Fruit fly (Drosophila melanogaster) whole organism, pupa: Measurements from ENCODE around the gene Lcp65Ac.

Source experiments
- CG12605 ChIP-seq: fragments of 200-800 bp; sonication (Bioruptor generic); IDR thresholded peaks from 2 replicates; pipeline ENCODE4 v1.3.6; 2022; ENCODE audit warnings: missing biosample characterization, missing genetic modification characterization
- CG13204 ChIP-seq: fragments of 200-800 bp; sonication (Bioruptor generic); optimal IDR thresholded peaks from 2 replicates; lab custom pipeline; 2018; ENCODE audit warnings: missing biosample characterization, mild to moderate bottlenecking, missing genetic modification characterization, moderate library complexity
- CG32121 ChIP-seq: fragments of 200-800 bp; sonication (Bioruptor generic); IDR thresholded peaks from 2 replicates; pipeline ENCODE4 v1.3.6; 2022; ENCODE audit warnings: missing biosample characterization, missing genetic modification characterization
- CG4496 ChIP-seq: fragments of 200-800 bp; sonication (Bioruptor generic); IDR thresholded peaks from 3 replicates; pipeline ENCODE4 v1.3.6; 2022; ENCODE audit warnings: missing biosample characterization, missing genetic modification characterization
- CG8301 ChIP-seq: fragments of 200-800 bp; sonication (Bioruptor generic); optimal IDR thresholded peaks from 2 replicates; lab custom pipeline; 2018; ENCODE audit warnings: missing biosample characterization, mild to moderate bottlenecking, missing genetic modification characterization
- CG9948 ChIP-seq: fragments of 200-800 bp; sonication (Bioruptor generic); optimal IDR thresholded peaks from 2 replicates; lab custom pipeline; 2018; ENCODE audit warnings: missing biosample characterization, mild to moderate bottlenecking, missing genetic modification characterization, moderate library complexity
- D1 ChIP-seq: fragments of 200-800 bp; sonication (Bioruptor generic); optimal IDR thresholded peaks from 2 replicates; lab custom pipeline; 2018; ENCODE audit warnings: missing biosample characterization, mild to moderate bottlenecking, missing genetic modification characterization, moderate library complexity
- EcR ChIP-seq: fragments of 200-800 bp; sonication (Bioruptor generic); optimal IDR thresholded peaks from 3 replicates; lab custom pipeline; 2019; ENCODE audit warnings: missing biosample characterization, missing genetic modification characterization, mild to moderate bottlenecking, moderate library complexity, missing genetic modification reagents
- Ets98B ChIP-seq: fragments of 200-800 bp; sonication (Bioruptor generic); IDR thresholded peaks from 2 replicates; pipeline ENCODE4 v1.3.6; 2022; ENCODE audit warnings: missing biosample characterization, missing genetic modification characterization
- Pif1A ChIP-seq: fragments of 200-800 bp; sonication (Bioruptor generic); optimal IDR thresholded peaks from 3 replicates; lab custom pipeline; 2016; ENCODE audit warnings: missing biosample characterization, missing genetic modification characterization
- Pif1B ChIP-seq: fragments of 200-800 bp; sonication (Bioruptor generic); optimal IDR thresholded peaks from 3 replicates; lab custom pipeline; 2016; ENCODE audit warnings: missing biosample characterization, missing genetic modification characterization

dm6 chr3L:6161997-6162396 lies 17.4 kb downstream of the Lcp65Ac start:
- TF ChIP-seq CG32121 (GFP tag; lab: Robert Waterston, UW) = no peak
- no peak for TF ChIP-seq CG4496 (GFP tag; lab: Robert Waterston, UW)
- TF ChIP-seq Pif1A (GFP tag; lab: Kevin White, UChicago) = no peak
- TF ChIP-seq Pif1B (GFP tag; lab: Kevin White, UChicago) = no peak
- no peak for TF ChIP-seq CG8301
- TF ChIP-seq CG12605 (GFP tag; lab: Robert Waterston, UW) = no peak
- no peak for TF ChIP-seq Ets98B (GFP tag; lab: Robert Waterston, UW)
- TF ChIP-seq EcR (GFP tag; lab: Kevin White, UChicago) = no peak
- no peak for TF ChIP-seq CG9948
- no peak for TF ChIP-seq CG13204 (GFP tag; lab: Kevin White, UChicago)
- TF ChIP-seq D1 = no peak
